Worm (Caenorhabditis elegans) whole organism, L1 larva: ENCODE results near the gene F11G11.14.

Source experiments
- C34B4.2 ChIP-seq: sonication (generic microtip); optimal IDR thresholded peaks from 2 replicates; lab custom pipeline; 2017; ENCODE audit warnings: mild to moderate bottlenecking, missing genetic modification characterization, missing compliant biosample characterization
- F16B12.6 ChIP-seq: fragments of 150-350 bp; optimal IDR thresholded peaks from 2 replicates; lab custom pipeline; 2014; ENCODE audit warnings: missing biosample characterization, missing genetic modification characterization
- Y116A8C.19 ChIP-seq: sonication (generic microtip); optimal IDR thresholded peaks from 2 replicates; lab custom pipeline; 2016; ENCODE audit warnings: missing compliant biosample characterization, missing genetic modification characterization, borderline replicate concordance
- aha-1 ChIP-seq: fragments of 150-350 bp; optimal IDR thresholded peaks from 2 replicates; lab custom pipeline; 2014; ENCODE audit warnings: missing biosample characterization, missing genetic modification characterization
- alr-1 ChIP-seq: fragments of 200-800 bp; sonication (Bioruptor generic); optimal IDR thresholded peaks from 2 replicates; lab custom pipeline; 2018; ENCODE audit warnings: borderline replicate concordance, mild to moderate bottlenecking, missing genetic modification characterization, missing compliant biosample characterization
- ama-1 ChIP-seq: fragments of 150-350 bp; optimal IDR thresholded peaks from 2 replicates; lab custom pipeline; 2014
- blmp-1 ChIP-seq: fragments of 150-350 bp; optimal IDR thresholded peaks from 2 replicates; lab custom pipeline; 2014; ENCODE audit warnings: missing biosample characterization, missing genetic modification characterization
- ceh-63 ChIP-seq: fragments of 200-800 bp; sonication (Bioruptor generic); optimal IDR thresholded peaks from 2 replicates; lab custom pipeline; 2018; ENCODE audit warnings: mild to moderate bottlenecking, missing genetic modification characterization, missing compliant biosample characterization
- ceh-8 ChIP-seq: fragments of 200-800 bp; sonication (Bioruptor generic); optimal IDR thresholded peaks from 2 replicates; lab custom pipeline; 2018; ENCODE audit warnings: mild to moderate bottlenecking, missing genetic modification characterization, moderate library complexity, missing compliant biosample characterization
- ceh-90 ChIP-seq: sonication (generic microtip); optimal IDR thresholded peaks from 2 replicates; lab custom pipeline; 2016; ENCODE audit warnings: missing genetic modification characterization, missing compliant biosample characterization
- dpl-1 ChIP-seq, 3 experiments: fragments of 150-350 bp in 2 of 3; sonication (generic microtip) in 1 of 3; optimal IDR thresholded peaks; 2 replicates each; lab custom pipeline; 2014 to 2017; ENCODE audit warnings: missing biosample characterization in 3 of 3, missing genetic modification characterization in 3 of 3, missing genetic modification reagents in 3 of 3
- dsc-1 ChIP-seq: sonication (generic microtip); optimal IDR thresholded peaks from 2 replicates; lab custom pipeline; 2016; ENCODE audit warnings: mild to moderate bottlenecking, missing genetic modification characterization, missing compliant biosample characterization
- efl-1 ChIP-seq, 4 experiments: fragments of 150-350 bp; optimal IDR thresholded peaks in 3 of 4; peaks in 1 of 4; 1 replicate in 1 of 4; 2 replicates in 3 of 4; lab custom pipeline; 2014; ENCODE audit warnings: missing biosample characterization in 2 of 4, missing genetic modification characterization in 2 of 4, missing genetic modification reagents in 2 of 4
- efl-3 ChIP-seq: fragments of 200-800 bp; sonication (Bioruptor generic); optimal IDR thresholded peaks from 2 replicates; lab custom pipeline; 2018; ENCODE audit warnings: mild to moderate bottlenecking, missing genetic modification characterization, missing compliant biosample characterization
- egl-13 ChIP-seq: sonication (generic microtip); optimal IDR thresholded peaks from 2 replicates; lab custom pipeline; 2016; ENCODE audit warnings: missing genotype, missing genetic modification reagents, missing genetic modification characterization, missing compliant biosample characterization
- egl-27 ChIP-seq, 2 experiments: fragments of 150-350 bp in 1 of 2; sonication (generic microtip); optimal IDR thresholded peaks; 3 replicates each; lab custom pipeline; 2017 to 2018; ENCODE audit warnings: missing biosample characterization in 2 of 2, missing genetic modification characterization in 2 of 2, missing genetic modification reagents in 2 of 2
- elt-2 ChIP-seq: sonication (generic microtip); optimal IDR thresholded peaks from 2 replicates; lab custom pipeline; 2016; ENCODE audit warnings: missing genetic modification characterization, mild to moderate bottlenecking, inconsistent platforms, missing compliant biosample characterization, missing genetic modification reagents
- elt-3 ChIP-seq, 6 experiments: fragments of 150-350 bp in 1 of 6; sonication (generic microtip); optimal IDR thresholded peaks; 2 replicates each; lab custom pipeline; 2017 to 2018; ENCODE audit warnings: missing biosample characterization in 6 of 6, missing genetic modification characterization in 6 of 6, inconsistent platforms in 1 of 6
- fkh-8 ChIP-seq: sonication (generic microtip); optimal IDR thresholded peaks from 2 replicates; lab custom pipeline; 2016; ENCODE audit warnings: mild to moderate bottlenecking, missing genetic modification characterization, missing compliant biosample characterization
- grh-1 ChIP-seq: fragments of 200-800 bp; sonication (Bioruptor generic); IDR thresholded peaks from 2 replicates; pipeline ENCODE4 v1.3.6; 2022; ENCODE audit warnings: missing genetic modification reagents, missing genetic modification characterization, missing compliant biosample characterization
- hlh-4 ChIP-seq: sonication (generic microtip); optimal IDR thresholded peaks from 2 replicates; lab custom pipeline; 2016; ENCODE audit warnings: mild to moderate bottlenecking, missing genetic modification characterization, missing compliant biosample characterization
- hpl-2 ChIP-seq: fragments of 150-350 bp; optimal IDR thresholded peaks from 2 replicates; lab custom pipeline; 2014; ENCODE audit warnings: missing biosample characterization, missing genetic modification reagents, missing genetic modification characterization
- irx-1 ChIP-seq: sonication (generic microtip); optimal IDR thresholded peaks from 2 replicates; lab custom pipeline; 2016; ENCODE audit warnings: missing genetic modification characterization, missing compliant biosample characterization
- isw-1 ChIP-seq: fragments of 200-800 bp; sonication (Bioruptor generic); IDR thresholded peaks from 2 replicates; pipeline ENCODE4 v1.3.6; 2022; ENCODE audit warnings: missing genetic modification characterization, missing compliant biosample characterization
- lin-13 ChIP-seq: fragments of 150-350 bp; optimal IDR thresholded peaks from 2 replicates; lab custom pipeline; 2014; ENCODE audit warnings: missing biosample characterization, missing genetic modification reagents, missing genetic modification characterization
- lin-15B ChIP-seq: fragments of 150-350 bp; sonication (generic microtip); optimal IDR thresholded peaks from 3 replicates; lab custom pipeline; 2014; ENCODE audit warnings: missing biosample characterization, missing genetic modification characterization
- lin-39 ChIP-seq: fragments of 150-350 bp; optimal IDR thresholded peaks from 2 replicates; lab custom pipeline; 2014; ENCODE audit warnings: missing biosample characterization, missing genetic modification reagents, missing genetic modification characterization
- lir-3 ChIP-seq: sonication (generic microtip); optimal IDR thresholded peaks from 2 replicates; lab custom pipeline; 2016; ENCODE audit warnings: mild to moderate bottlenecking, missing genetic modification characterization, moderate library complexity, missing compliant biosample characterization; ENCODE audit not compliant: poor library complexity
- mab-9 ChIP-seq: fragments of 200-800 bp; sonication (Bioruptor generic); IDR thresholded peaks from 2 replicates; pipeline ENCODE4 v1.3.6; 2022; ENCODE audit warnings: missing genetic modification reagents, missing genetic modification characterization, missing compliant biosample characterization
- mdl-1 ChIP-seq, 2 experiments: fragments of 150-350 bp; optimal IDR thresholded peaks; 2 replicates each; lab custom pipeline; 2014 to 2017; ENCODE audit warnings: missing biosample characterization in 2 of 2, missing genetic modification characterization in 2 of 2, inconsistent platforms in 1 of 2
- mef-2 ChIP-seq: fragments of 150-350 bp; optimal IDR thresholded peaks from 2 replicates; lab custom pipeline; 2014; ENCODE audit warnings: missing biosample characterization, missing genetic modification characterization
- mep-1 ChIP-seq: fragments of 150-350 bp; optimal IDR thresholded peaks from 2 replicates; lab custom pipeline; 2014; ENCODE audit warnings: missing biosample characterization, missing genetic modification characterization
- nhr-20 ChIP-seq: sonication (generic microtip); optimal IDR thresholded peaks from 2 replicates; lab custom pipeline; 2016; ENCODE audit warnings: mild to moderate bottlenecking, missing genetic modification characterization, missing compliant biosample characterization
- nhr-85 ChIP-seq: sonication (generic microtip); peaks from one replicate; lab custom pipeline; 2016; ENCODE audit warnings: missing genetic modification characterization, inconsistent platforms, missing compliant biosample characterization
- pax-3 ChIP-seq: fragments of 200-800 bp; sonication (Bioruptor generic); optimal IDR thresholded peaks from 2 replicates; lab custom pipeline; 2018; ENCODE audit warnings: mild to moderate bottlenecking, missing genetic modification characterization, moderate library complexity, missing compliant biosample characterization
- pqm-1 ChIP-seq: sonication (generic microtip); optimal IDR thresholded peaks from 3 replicates; lab custom pipeline; 2017; ENCODE audit warnings: missing biosample characterization, missing genetic modification characterization
- rnt-1 ChIP-seq: sonication (generic microtip); optimal IDR thresholded peaks from 2 replicates; lab custom pipeline; 2016; ENCODE audit warnings: mild to moderate bottlenecking, missing genetic modification characterization, moderate library complexity, missing compliant biosample characterization
- skn-1 ChIP-seq: fragments of 150-350 bp; optimal IDR thresholded peaks from 2 replicates; lab custom pipeline; 2014; ENCODE audit warnings: missing biosample characterization, missing genetic modification characterization
- snu-23 ChIP-seq: sonication (generic microtip); optimal IDR thresholded peaks from 2 replicates; lab custom pipeline; 2016; ENCODE audit warnings: missing genetic modification characterization, missing compliant biosample characterization
- sox-4 ChIP-seq: sonication (generic microtip); optimal IDR thresholded peaks from 2 replicates; lab custom pipeline; 2016; ENCODE audit warnings: missing genetic modification characterization, missing compliant biosample characterization
- sptf-1 ChIP-seq: fragments of 150-350 bp; optimal IDR thresholded peaks from 2 replicates; lab custom pipeline; 2014; ENCODE audit warnings: missing biosample characterization, missing genetic modification characterization
- sup-37 ChIP-seq: fragments of 200-800 bp; sonication (Bioruptor generic); optimal IDR thresholded peaks from 2 replicates; lab custom pipeline; 2018; ENCODE audit warnings: mild to moderate bottlenecking, missing genetic modification characterization, missing compliant biosample characterization
- swsn-7 ChIP-seq: sonication (generic microtip); optimal IDR thresholded peaks from 2 replicates; lab custom pipeline; 2016; ENCODE audit warnings: missing genetic modification characterization, missing compliant biosample characterization
- unc-130 ChIP-seq: fragments of 150-350 bp; optimal IDR thresholded peaks from 2 replicates; lab custom pipeline; 2017; ENCODE audit warnings: missing biosample characterization, missing genetic modification characterization, inconsistent platforms
- unc-30 ChIP-seq: sonication (generic microtip); optimal IDR thresholded peaks from 2 replicates; lab custom pipeline; 2017; ENCODE audit warnings: missing biosample characterization, missing genetic modification characterization
- unc-62 ChIP-seq: fragments of 150-350 bp; optimal IDR thresholded peaks from 2 replicates; lab custom pipeline; 2014; ENCODE audit warnings: missing biosample characterization, missing genetic modification reagents, missing genetic modification characterization
- unc-86 ChIP-seq: sonication (generic microtip); optimal IDR thresholded peaks from 2 replicates; lab custom pipeline; 2016; ENCODE audit warnings: missing genetic modification characterization, missing compliant biosample characterization
- unc-98 ChIP-seq: fragments of 200-800 bp; sonication (Bioruptor generic); IDR thresholded peaks from 2 replicates; pipeline ENCODE4 v1.3.6; 2022; ENCODE audit warnings: missing genetic modification characterization, missing compliant biosample characterization
- vab-15 ChIP-seq: sonication (generic microtip); optimal IDR thresholded peaks from 2 replicates; lab custom pipeline; 2017; ENCODE audit warnings: missing genotype, mild to moderate bottlenecking, missing genetic modification characterization, missing compliant biosample characterization
- xbp-1 ChIP-seq: sonication (generic microtip); optimal IDR thresholded peaks from 2 replicates; lab custom pipeline; 2016; ENCODE audit warnings: missing genetic modification characterization, missing compliant biosample characterization
- zip-4 ChIP-seq: fragments of 200-800 bp; sonication (Bioruptor generic); optimal IDR thresholded peaks from 2 replicates; lab custom pipeline; 2018; ENCODE audit warnings: mild to moderate bottlenecking, missing genetic modification characterization, moderate library complexity, missing compliant biosample characterization
- ztf-11 ChIP-seq, 2 experiments: sonication (generic microtip); optimal IDR thresholded peaks; 2 replicates each; lab custom pipeline; 2016 to 2017; ENCODE audit warnings: missing genetic modification characterization in 2 of 2, missing biosample characterization in 1 of 2, missing compliant biosample characterization in 1 of 2
- ztf-4 ChIP-seq: fragments of 150-350 bp; optimal IDR thresholded peaks from 2 replicates; lab custom pipeline; 2014; ENCODE audit warnings: missing biosample characterization, missing genetic modification characterization

F11G11.14 gene

ce11 chrII:4857086-4857485 lies 6.4 kb upstream of the F11G11.14 start (continued):
- TF ChIP-seq unc-130 (tag; lab: Kevin White, UChicago), result peak; percentile 5
- no peak for TF ChIP-seq dsc-1 (tag; lab: Kevin White, UChicago)
- no peak for TF ChIP-seq dpl-1 (GFP tag; optimal IDR thresholded peaks at IDR 0.05; lab: Kevin White, UChicago)
- TF ChIP-seq rnt-1 (tag; lab: Kevin White, UChicago), result no peak
- no peak for TF ChIP-seq swsn-7 (tag; lab: Kevin White, UChicago)
- TF ChIP-seq egl-13, result no peak
- TF ChIP-seq zip-4 (GFP tag; lab: Kevin White, UChicago), result no peak
- TF ChIP-seq mef-2 (tag; lab: Kevin White, UChicago), result no peak
- TF ChIP-seq hpl-2 (GFP tag; lab: Kevin White, UChicago), result no peak
- no peak for TF ChIP-seq ztf-11 (tag; optimal IDR thresholded peaks at IDR 0.05; lab: Kevin White, UChicago)
- TF ChIP-seq C34B4.2 (tag; lab: Kevin White, UChicago), result no peak
- TF ChIP-seq fkh-8 (tag; lab: Kevin White, UChicago), result no peak
- no peak for TF ChIP-seq efl-1 (optimal IDR thresholded peaks at IDR 0.05; lab: Kevin White, UChicago)
- TF ChIP-seq efl-1 (GFP tag; optimal IDR thresholded peaks at IDR 0.05 in 1 of 2; lab: Kevin White, UChicago), result peak in 1 of 2 experiments; percentile 69
- peak in 1 of 6 experiments; percentile 45 for TF ChIP-seq elt-3 (tag; optimal IDR thresholded peaks at IDR 0.05; lab: Kevin White, UChicago)
- no peak for TF ChIP-seq grh-1 (GFP tag; lab: Robert Waterston, UW)
- TF ChIP-seq unc-30 (tag; lab: Kevin White, UChicago), result no peak
- TF ChIP-seq mdl-1 (tag; optimal IDR thresholded peaks at IDR 0.05; lab: Kevin White, UChicago), result no peak
- TF ChIP-seq isw-1 (GFP tag; lab: Robert Waterston, UW), result no peak
- no peak for TF ChIP-seq alr-1 (tag; lab: Kevin White, UChicago)
- no peak for TF ChIP-seq ceh-90 (tag; lab: Kevin White, UChicago)
- TF ChIP-seq unc-98 (GFP tag; lab: Robert Waterston, UW), result no peak
- no peak for TF ChIP-seq sptf-1 (tag; lab: Kevin White, UChicago)
- TF ChIP-seq nhr-85 (tag; lab: Kevin White, UChicago), result no peak
- TF ChIP-seq pax-3, result no peak
- no peak for TF ChIP-seq ceh-8
- TF ChIP-seq sup-37 (GFP tag; lab: Kevin White, UChicago), result no peak
- peak; percentile 4 for TF ChIP-seq snu-23
- TF ChIP-seq mab-9 (GFP tag; lab: Robert Waterston, UW), result no peak
- no peak for TF ChIP-seq efl-3
- no peak for TF ChIP-seq aha-1 (tag; lab: Kevin White, UChicago)
- no peak for TF ChIP-seq Y116A8C.19
- no peak for TF ChIP-seq unc-86 (tag; lab: Kevin White, UChicago)
- TF ChIP-seq pqm-1 (tag; lab: Kevin White, UChicago), result no peak
- TF ChIP-seq skn-1 (tag; lab: Kevin White, UChicago), result no peak
- TF ChIP-seq ama-1, result no peak
- no peak for TF ChIP-seq mep-1 (tag; lab: Kevin White, UChicago)
- no peak for TF ChIP-seq unc-62 (GFP tag; lab: Kevin White, UChicago)
- TF ChIP-seq F16B12.6 (tag; lab: Kevin White, UChicago), result no peak
- TF ChIP-seq ceh-63 (GFP tag; lab: Kevin White, UChicago), result no peak
- TF ChIP-seq ztf-4 (tag; lab: Kevin White, UChicago), result no peak
- peak; percentile 85 for TF ChIP-seq elt-2 (tag; lab: Kevin White, UChicago)
- no peak for TF ChIP-seq irx-1 (tag; lab: Kevin White, UChicago)
- TF ChIP-seq lir-3 (tag; lab: Kevin White, UChicago), result no peak
- TF ChIP-seq egl-27 (tag; optimal IDR thresholded peaks at IDR 0.05; lab: Kevin White, UChicago), result no peak
- TF ChIP-seq blmp-1, result peak; percentile 32
- TF ChIP-seq vab-15 (tag; lab: Kevin White, UChicago), result no peak
- TF ChIP-seq lin-39 (tag; lab: Kevin White, UChicago), result no peak
- peak; percentile 32 for TF ChIP-seq nhr-20 (tag; lab: Kevin White, UChicago)
- TF ChIP-seq hlh-4 (tag; lab: Kevin White, UChicago), result no peak
- no peak for TF ChIP-seq lin-13 (GFP tag; lab: Kevin White, UChicago)
- no peak for TF ChIP-seq xbp-1 (tag; lab: Kevin White, UChicago)
- no peak for TF ChIP-seq sox-4 (tag; lab: Kevin White, UChicago)
- TF ChIP-seq lin-15B (tag; lab: Kevin White, UChicago), result no peak
